Fruit fly (Drosophila melanogaster): ENCODE measurements around the gene PGRP-SB2.

The PGRP-SB2 gene

dm6 chr3L:16772755-16773523, 46.6 kb downstream of the PGRP-SB2 start:
- no peak for TF ChIP-seq noc (tag; optimal IDR thresholded peaks at IDR 0.05)
